Worm (Caenorhabditis elegans): ENCODE data around the gene irg-3.

ce11 chrV:2575716-2576115, 16.7 kb upstream of the irg-3 start:
- no peak for TF ChIP-seq W03F9.2 (tag; optimal IDR thresholded peaks at IDR 0.05)
- TF ChIP-seq him-1 (tag; optimal IDR thresholded peaks at IDR 0.05): no peak
